Fruit fly (Drosophila melanogaster) whole organism, pupa: ENCODE results near the gene eIF4A.

Experiments
- CG12605 ChIP-seq: fragments of 200-800 bp; sonication (Bioruptor generic); IDR thresholded peaks from 2 replicates; pipeline ENCODE4 v1.3.6; 2022; ENCODE audit warnings: missing biosample characterization, missing genetic modification characterization
- CG14655 ChIP-seq: fragments of 200-800 bp; sonication (Bioruptor generic); optimal IDR thresholded peaks from 3 replicates; lab custom pipeline; 2017; ENCODE audit warnings: mild to moderate bottlenecking, missing biosample characterization, missing genetic modification reagents, missing genetic modification characterization
- CG15710 ChIP-seq: fragments of 200-800 bp; sonication (Bioruptor generic); optimal IDR thresholded peaks from 2 replicates; lab custom pipeline; 2018; ENCODE audit warnings: missing biosample characterization, mild to moderate bottlenecking, missing genetic modification characterization, moderate library complexity
- D1 ChIP-seq: fragments of 200-800 bp; sonication (Bioruptor generic); optimal IDR thresholded peaks from 2 replicates; lab custom pipeline; 2018; ENCODE audit warnings: missing biosample characterization, mild to moderate bottlenecking, missing genetic modification characterization, moderate library complexity
- Pif1B ChIP-seq: fragments of 200-800 bp; sonication (Bioruptor generic); optimal IDR thresholded peaks from 3 replicates; lab custom pipeline; 2016; ENCODE audit warnings: missing biosample characterization, missing genetic modification characterization
- fd96Ca ChIP-seq: fragments of 200-800 bp; sonication (Bioruptor generic); IDR thresholded peaks from 3 replicates; pipeline ENCODE4 v1.3.6; 2022; ENCODE audit warnings: missing biosample characterization, missing genetic modification characterization
- gl ChIP-seq: fragments of 200-800 bp; sonication (Bioruptor generic); optimal IDR thresholded peaks from 2 replicates; lab custom pipeline; 2018; ENCODE audit warnings: missing biosample characterization, mild to moderate bottlenecking, missing genetic modification characterization
- rn ChIP-seq: fragments of 200-800 bp; sonication (Bioruptor generic); IDR thresholded peaks from 2 replicates; pipeline ENCODE4 v1.3.6; 2022; ENCODE audit warnings: missing biosample characterization, missing genetic modification characterization

dm6 chr2L:5986940-5987339, 5.4 kb downstream of the eIF4A start:
- TF ChIP-seq CG15710 (tag; lab: Kevin White, UChicago) (no peak), fd96Ca (no peak), D1 (tag; lab: Kevin White, UChicago) (no peak), CG14655 (GFP tag; lab: Kevin White, UChicago) (no peak), rn (GFP tag; lab: Robert Waterston, UW) (no peak), CG12605 (GFP tag; lab: Robert Waterston, UW) (no peak), gl (tag; lab: Kevin White, UChicago) (no peak), Pif1B (GFP tag; lab: Kevin White, UChicago) (no peak)
